Fruit fly (Drosophila melanogaster): ENCODE results near the gene CG4594.

Gene CG4594

dm6 chr2L:9908468-9908967 is 11.4 kb upstream of the CG4594 start, which contains the start of gene CG13124:
Gene CG13124, minus strand, starts transcription at chr2L:9908633.
- no peak for TF ChIP-seq EcR (GFP tag; optimal IDR thresholded peaks at IDR 0.05)

dm6 chr2L:9911783-9912182 is 8.2 kb upstream of the CG4594 start:
- TF ChIP-seq EcR (GFP tag; optimal IDR thresholded peaks at IDR 0.05) = no peak
- no peak for TF ChIP-seq usp (GFP tag; optimal IDR thresholded peaks at IDR 0.05)
- no peak for TF ChIP-seq Dll (optimal IDR thresholded peaks at IDR 0.05)
- no peak for TF ChIP-seq CG8478 (optimal IDR thresholded peaks at IDR 0.05)
- TF ChIP-seq pan (optimal IDR thresholded peaks at IDR 0.05) = no peak
- no peak for TF ChIP-seq psq (optimal IDR thresholded peaks at IDR 0.05)

dm6 chr2L:9912570-9913260 is 7.2 kb upstream of the CG4594 start, which contains the start of the genes Etl1 and Srp54:
Gene Etl1, minus strand, starts transcription at chr2L:9912608.
Gene Srp54, plus strand, starts transcription at chr2L:9912911.
- TF ChIP-seq EcR (GFP tag; optimal IDR thresholded peaks at IDR 0.05) (no peak), pan (optimal IDR thresholded peaks at IDR 0.05) (no peak), CG8478 (optimal IDR thresholded peaks at IDR 0.05) (no peak), usp (GFP tag; optimal IDR thresholded peaks at IDR 0.05) (no peak), psq (optimal IDR thresholded peaks at IDR 0.05) (no peak), Dll (optimal IDR thresholded peaks at IDR 0.05) (no peak)

dm6 chr2L:9915011-9915850 is 4.7 kb upstream of the CG4594 start, which contains the start of gene yip2:
Gene yip2, plus strand, starts transcription at chr2L:9915253.
- TF ChIP-seq usp (GFP tag; optimal IDR thresholded peaks at IDR 0.05) (no peak), psq (optimal IDR thresholded peaks at IDR 0.05) (no peak), pan (optimal IDR thresholded peaks at IDR 0.05) (no peak), EcR (GFP tag; optimal IDR thresholded peaks at IDR 0.05) (no peak), CG8478 (optimal IDR thresholded peaks at IDR 0.05) (no peak), Dll (optimal IDR thresholded peaks at IDR 0.05) (no peak)

dm6 chr2L:9918020-9918959 is 1.7 kb upstream of the CG4594 start, which contains the start of the genes CG5885 and CG4598:
Gene CG5885, minus strand, starts transcription at chr2L:9918330.
Gene CG4598, plus strand, starts transcription at chr2L:9918618.
- TF ChIP-seq Dll (optimal IDR thresholded peaks at IDR 0.05) = no peak
- no peak for TF ChIP-seq CG8478 (optimal IDR thresholded peaks at IDR 0.05)
- TF ChIP-seq pan (optimal IDR thresholded peaks at IDR 0.05) = no peak
- TF ChIP-seq EcR (GFP tag; optimal IDR thresholded peaks at IDR 0.05) = no peak
- no peak for TF ChIP-seq usp (GFP tag; optimal IDR thresholded peaks at IDR 0.05)

- no peak for TF ChIP-seq pan (optimal IDR thresholded peaks at IDR 0.05)
- TF ChIP-seq Dll (optimal IDR thresholded peaks at IDR 0.05) = no peak
- TF ChIP-seq EcR (GFP tag; optimal IDR thresholded peaks at IDR 0.05) = no peak
- TF ChIP-seq CG8478 (optimal IDR thresholded peaks at IDR 0.05) = no peak
- TF ChIP-seq usp (GFP tag; optimal IDR thresholded peaks at IDR 0.05) = no peak
These were observed 742 bp upstream of the CG4594 start for dm6 chr2L:9919218-9919617.

dm6 chr2L:9921401-9921800 is 1.4 kb downstream of the CG4594 start, which contains the start of gene CG4592:
Gene CG4592, plus strand, starts transcription at chr2L:9921633.
- TF ChIP-seq EcR (GFP tag; optimal IDR thresholded peaks at IDR 0.05) (no peak), psq (optimal IDR thresholded peaks at IDR 0.05) (no peak), pan (optimal IDR thresholded peaks at IDR 0.05) (no peak), CG8478 (optimal IDR thresholded peaks at IDR 0.05) (no peak), Dll (optimal IDR thresholded peaks at IDR 0.05) (no peak), usp (GFP tag; optimal IDR thresholded peaks at IDR 0.05) (no peak)

- TF ChIP-seq CG8478 (optimal IDR thresholded peaks at IDR 0.05) (no peak), pan (optimal IDR thresholded peaks at IDR 0.05) (no peak), EcR (GFP tag; optimal IDR thresholded peaks at IDR 0.05) (no peak), psq (optimal IDR thresholded peaks at IDR 0.05) (no peak), usp (GFP tag; optimal IDR thresholded peaks at IDR 0.05) (no peak)
These were observed 4.8 kb downstream of the CG4594 start, which contains the start of the genes TbCMF46 and CG42366 for dm6 chr2L:9924765-9925164. Gene TbCMF46, minus strand, starts transcription at chr2L:9924865. Gene CG42366, plus strand, starts transcription at chr2L:9925161.

- TF ChIP-seq CG8478 (optimal IDR thresholded peaks at IDR 0.05) (no peak), usp (GFP tag; optimal IDR thresholded peaks at IDR 0.05) (no peak), Dll (optimal IDR thresholded peaks at IDR 0.05) (no peak), pan (optimal IDR thresholded peaks at IDR 0.05) (no peak), EcR (GFP tag; optimal IDR thresholded peaks at IDR 0.05) (no peak), psq (optimal IDR thresholded peaks at IDR 0.05) (no peak)
These were observed 10.3 kb downstream of the CG4594 start, which contains the start of gene CG42367 for dm6 chr2L:9930280-9930679. Gene CG42367, plus strand, starts transcription at chr2L:9930580.

- no peak for TF ChIP-seq pan (optimal IDR thresholded peaks at IDR 0.05)
- no peak for TF ChIP-seq Dll (optimal IDR thresholded peaks at IDR 0.05)
- TF ChIP-seq CG8478 (optimal IDR thresholded peaks at IDR 0.05) = no peak
- no peak for TF ChIP-seq EcR (GFP tag; optimal IDR thresholded peaks at IDR 0.05)
- TF ChIP-seq usp (GFP tag; optimal IDR thresholded peaks at IDR 0.05) = no peak
- no peak for TF ChIP-seq psq (optimal IDR thresholded peaks at IDR 0.05)
These were observed 13.1 kb downstream of the CG4594 start, which contains the start of gene Cpr30F for dm6 chr2L:9933063-9933462. Gene Cpr30F, minus strand, starts transcription at chr2L:9933163.

- TF ChIP-seq CG8478 (optimal IDR thresholded peaks at IDR 0.05) (no peak), pan (optimal IDR thresholded peaks at IDR 0.05) (no peak), psq (optimal IDR thresholded peaks at IDR 0.05) (no peak), EcR (GFP tag; optimal IDR thresholded peaks at IDR 0.05) (no peak), Dll (optimal IDR thresholded peaks at IDR 0.05) (no peak), usp (GFP tag; optimal IDR thresholded peaks at IDR 0.05) (no peak)
These were observed 17.9 kb downstream of the CG4594 start, which contains the start of gene Arglu1 for dm6 chr2L:9937908-9938307. Gene Arglu1, minus strand, starts transcription at chr2L:9938134.

Data from whole organism.